Worm (Caenorhabditis elegans): ENCODE data around the gene F38E1.6.

Gene F38E1.6

DNA sequence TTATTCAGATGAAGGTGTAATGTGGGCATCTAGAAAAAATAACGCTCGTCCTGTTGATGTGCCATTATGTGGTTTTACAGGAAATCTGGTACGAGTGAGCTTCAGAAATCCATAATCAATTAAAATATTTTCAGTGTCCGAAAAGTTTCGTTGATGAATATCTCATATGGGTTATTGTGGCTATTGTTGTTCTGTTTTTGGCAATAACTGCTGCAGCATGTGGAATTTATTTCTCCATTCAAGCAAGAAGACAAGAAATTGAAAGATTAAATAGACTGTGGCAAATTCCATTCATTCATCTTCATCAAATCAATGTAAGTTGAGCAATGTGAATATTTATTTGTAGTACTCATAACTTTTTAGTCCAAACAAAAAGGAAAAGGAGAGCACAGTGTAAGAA lies 29.4 kb downstream of the F38E1.6 start:
- no peak for TF ChIP-seq tbx-9 (tag; optimal IDR thresholded peaks at IDR 0.05; ENCODE audit: borderline replicate concordance)
- TF ChIP-seq ztf-28 (GFP tag; IDR thresholded peaks at IDR 0.05) = no peak
- TF ChIP-seq Y67H2A.10 (GFP tag; conservative IDR thresholded peaks at IDR 0.05) = no peak
- no peak for TF ChIP-seq unc-130 (GFP tag; optimal IDR thresholded peaks at IDR 0.05)
- TF ChIP-seq C17E4.6 (GFP tag; IDR thresholded peaks at IDR 0.05) = no peak
- no peak for TF ChIP-seq bed-2 (GFP tag; IDR thresholded peaks at IDR 0.05)
- TF ChIP-seq T07F8.4 (tag; optimal IDR thresholded peaks at IDR 0.05) = no peak
- TF ChIP-seq F23B12.7 (tag; optimal IDR thresholded peaks at IDR 0.05; ENCODE audit: insufficient read depth) = no peak
- TF ChIP-seq ceh-100 (GFP tag; IDR thresholded peaks at IDR 0.05) = no peak
- no peak for TF ChIP-seq Y56A3A.18 (GFP tag; IDR thresholded peaks at IDR 0.05)

ce11 chrV:8394357-8394850 lies 34.5 kb downstream of the F38E1.6 start, which contains the start of the genes pho-6 and F52E1.3:
TSS of gene pho-6 (minus strand) at chrV:8394457.
TSS of gene F52E1.3 (plus strand) at chrV:8394800.
- TF ChIP-seq Y79H2A.3 (GFP tag; conservative IDR thresholded peaks at IDR 0.05) = no peak
- TF ChIP-seq lin-35 (GFP tag; optimal IDR thresholded peaks at IDR 0.05) = no peak

- TF ChIP-seq die-1 (tag; optimal IDR thresholded peaks at IDR 0.05) (no peak), egl-18 (GFP tag; IDR thresholded peaks at IDR 0.05) (no peak), ccch-3 (GFP tag; optimal IDR thresholded peaks at IDR 0.05) (no peak), T26A5.8 (tag; optimal IDR thresholded peaks at IDR 0.05) (no peak), ceh-58 (GFP tag; IDR thresholded peaks at IDR 0.05) (no peak), nfyb-1 (GFP tag; IDR thresholded peaks at IDR 0.05) (no peak), atf-7 (tag; optimal IDR thresholded peaks at IDR 0.05) (no peak), F57C9.4 (tag; optimal IDR thresholded peaks at IDR 0.05) (no peak), unc-130 (GFP tag; optimal IDR thresholded peaks at IDR 0.05) (no peak), ceh-91 (GFP tag; IDR thresholded peaks at IDR 0.05) (no peak), snpc-1.3 (tag; optimal IDR thresholded peaks at IDR 0.05; ENCODE audit: insufficient read depth) (no peak), unc-62 (GFP tag; optimal IDR thresholded peaks at IDR 0.05) (no peak), athp-1 (tag; optimal IDR thresholded peaks at IDR 0.05) (no peak), sea-2 (GFP tag; IDR thresholded peaks at IDR 0.05) (no peak), nfya-1 (tag; optimal IDR thresholded peaks at IDR 0.05; ENCODE audit: borderline replicate concordance, insufficient read depth) (no peak)
These were observed 40.9 kb downstream of the F38E1.6 start for ce11 chrV:8400808-8401207.

DNA sequence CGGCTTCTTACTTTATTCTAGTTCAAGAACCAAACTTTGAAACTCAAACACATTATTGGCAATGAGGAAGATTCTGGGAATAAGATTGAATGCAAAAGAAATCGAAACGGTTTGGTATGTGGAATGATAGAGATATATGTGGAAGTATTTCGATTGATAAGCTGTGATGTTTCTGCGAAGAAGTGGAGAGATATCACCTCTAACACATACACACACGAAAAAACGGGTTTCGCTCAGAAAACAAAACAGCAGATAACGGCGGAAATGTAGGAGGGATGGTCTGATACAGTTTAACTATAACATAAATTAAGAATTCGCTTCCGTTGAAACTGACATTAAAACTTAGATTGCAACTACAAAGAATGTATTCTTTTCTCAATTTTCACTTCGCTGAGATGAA lies 41.4 kb downstream of the F38E1.6 start:
- TF ChIP-seq ekl-4 (GFP tag; IDR thresholded peaks at IDR 0.05) = no peak
- no peak for TF ChIP-seq fkh-3 (tag; optimal IDR thresholded peaks at IDR 0.05)

ce11 chrV:8402392-8402791 lies 42.5 kb downstream of the F38E1.6 start, which contains the start of gene F52E1.9:
TSS of gene F52E1.9 (minus strand) at chrV:8402669.
- no peak for TF ChIP-seq C17E4.6 (GFP tag; IDR thresholded peaks at IDR 0.05)
- peak; percentile 14 for TF ChIP-seq atf-7 (tag; optimal IDR thresholded peaks at IDR 0.05)
- no peak for TF ChIP-seq B0336.3 (GFP tag; IDR thresholded peaks at IDR 0.05)
- peak; percentile 83 for TF ChIP-seq nhr-80 (tag; optimal IDR thresholded peaks at IDR 0.05)
- TF ChIP-seq Y67H2A.10 (GFP tag; conservative IDR thresholded peaks at IDR 0.05) = no peak

DNA sequence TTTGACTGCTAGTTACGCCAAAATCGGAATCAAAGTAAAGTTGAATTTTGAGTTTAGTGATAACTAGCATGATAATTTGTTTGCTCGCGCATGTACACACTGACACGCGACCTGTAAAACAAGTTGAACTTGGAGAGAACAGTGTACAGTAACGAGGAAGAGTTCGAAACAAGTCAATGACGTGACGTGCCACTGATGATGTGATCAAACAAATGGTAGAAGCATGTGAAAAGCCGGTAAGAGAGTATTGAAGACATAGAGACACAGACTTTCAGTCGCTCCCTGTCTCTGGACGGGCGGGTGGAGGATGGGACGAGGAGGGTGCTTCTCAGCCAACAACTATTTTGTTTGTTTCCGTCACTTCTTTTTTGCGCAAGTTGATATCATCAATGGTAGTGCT lies 43.3 kb downstream of the F38E1.6 start:
- TF ChIP-seq hmg-1.2 (GFP tag; IDR thresholded peaks at IDR 0.05) = peak; percentile 45; the same call in 1 of the 2 replicates
- TF ChIP-seq nhr-80 (tag; optimal IDR thresholded peaks at IDR 0.05) = peak; percentile 33
- TF ChIP-seq F49E8.2 (tag; optimal IDR thresholded peaks at IDR 0.05; ENCODE audit: insufficient read depth) = no peak
- TF ChIP-seq hlh-12 (tag; optimal IDR thresholded peaks at IDR 0.05) = no peak
- no peak for TF ChIP-seq ZK185.1 (tag; optimal IDR thresholded peaks at IDR 0.05; ENCODE audit: poor library complexity, severe bottlenecking)
- no peak for TF ChIP-seq Y95B8A.8 (GFP tag; IDR thresholded peaks at IDR 0.05)

Data from whole organism, young adult.